Fruit fly (Drosophila melanogaster) whole organism, embryonic: ENCODE data around the gene cnc.

ENCODE experiments used
- Atf6 ChIP-seq: fragments of 200-800 bp; sonication (Bioruptor generic); IDR thresholded peaks from 2 replicates; pipeline ENCODE4 v1.3.6; 2022; ENCODE audit warnings: missing biosample characterization, missing genetic modification characterization
- BtbVII ChIP-seq: fragments of 200-800 bp; sonication (Bioruptor generic); optimal IDR thresholded peaks from 3 replicates; lab custom pipeline; 2017; ENCODE audit warnings: missing biosample characterization, mild to moderate bottlenecking, missing genetic modification characterization
- CG10366 ChIP-seq: fragments of 200-800 bp; sonication (Bioruptor generic); IDR thresholded peaks from 2 replicates; pipeline ENCODE4 v1.3.6; 2022; ENCODE audit warnings: missing biosample characterization, missing genetic modification characterization
- CG11456 ChIP-seq: fragments of 200-800 bp; sonication (Bioruptor generic); IDR thresholded peaks from 3 replicates; pipeline ENCODE4 v1.3.6; 2022; ENCODE audit warnings: missing biosample characterization, missing genetic modification characterization
- CG12769 ChIP-seq: fragments of 200-800 bp; sonication (Bioruptor generic); optimal IDR thresholded peaks from 2 replicates; lab custom pipeline; 2019; ENCODE audit warnings: missing biosample characterization, mild to moderate bottlenecking, missing genetic modification characterization, moderate library complexity
- CG1529 ChIP-seq: fragments of 200-800 bp; sonication (Bioruptor generic); optimal IDR thresholded peaks from 3 replicates; lab custom pipeline; 2018; ENCODE audit warnings: missing biosample characterization, missing genetic modification characterization
- CG31224 ChIP-seq: fragments of 200-800 bp; sonication (Bioruptor generic); IDR thresholded peaks from 2 replicates; pipeline ENCODE4 v1.3.6; 2022; ENCODE audit warnings: missing biosample characterization, missing genetic modification characterization
- CG3281 ChIP-seq: fragments of 200-800 bp; sonication (Bioruptor generic); optimal IDR thresholded peaks from 3 replicates; lab custom pipeline; 2017; ENCODE audit warnings: missing biosample characterization, mild to moderate bottlenecking, missing genetic modification characterization
- CG34376 ChIP-seq: fragments of 200-800 bp; sonication (Bioruptor generic); optimal IDR thresholded peaks from 2 replicates; lab custom pipeline; 2018; ENCODE audit warnings: missing biosample characterization, mild to moderate bottlenecking, missing genetic modification characterization
- CG34422 ChIP-seq: fragments of 200-800 bp; sonication (Bioruptor generic); IDR thresholded peaks from 3 replicates; pipeline ENCODE4 v1.3.6; 2022; ENCODE audit warnings: missing biosample characterization, missing genetic modification characterization
- CG7357 ChIP-seq: fragments of 200-800 bp; sonication (Bioruptor generic); IDR thresholded peaks from 3 replicates; pipeline ENCODE4 v1.3.6; 2022; ENCODE audit warnings: missing biosample characterization, missing genetic modification characterization
- CG7372 ChIP-seq: fragments of 200-800 bp; sonication (Bioruptor generic); IDR thresholded peaks from 2 replicates; pipeline ENCODE4 v1.3.6; 2022; ENCODE audit warnings: missing biosample characterization, missing genetic modification characterization
- CG8089 ChIP-seq: fragments of 200-800 bp; sonication (Bioruptor generic); optimal IDR thresholded peaks from 3 replicates; lab custom pipeline; 2016; ENCODE audit warnings: missing biosample characterization, missing genetic modification characterization
- CG8944 ChIP-seq: fragments of 200-800 bp; sonication (Bioruptor generic); optimal IDR thresholded peaks from 3 replicates; lab custom pipeline; 2016; ENCODE audit warnings: missing biosample characterization, missing genetic modification characterization
- CTCF ChIP-seq: fragments of 200-800 bp; sonication (Bioruptor generic); optimal IDR thresholded peaks from 2 replicates; lab custom pipeline; 2017; ENCODE audit warnings: missing biosample characterization, mild to moderate bottlenecking, missing genetic modification characterization, moderate library complexity
- Dbx ChIP-seq: fragments of 200-800 bp; sonication (Bioruptor generic); IDR thresholded peaks from 3 replicates; pipeline ENCODE4 v1.3.6; 2022; ENCODE audit warnings: missing biosample characterization, missing genetic modification characterization
- Drgx ChIP-seq: fragments of 200-800 bp; sonication (Bioruptor generic); IDR thresholded peaks from 2 replicates; pipeline ENCODE4 v1.3.6; 2022; ENCODE audit warnings: missing biosample characterization, missing genetic modification characterization
- E2f1 ChIP-seq: fragments of 200-800 bp; sonication (Bioruptor generic); IDR thresholded peaks from 2 replicates; pipeline ENCODE4 v1.3.6; 2022; ENCODE audit warnings: missing biosample characterization, missing genetic modification characterization
- Ets65A ChIP-seq: fragments of 200-800 bp; sonication (Bioruptor generic); peaks from one replicate; lab custom pipeline; 2016; ENCODE audit warnings: missing biosample characterization, missing genetic modification characterization
- Hmr ChIP-seq: fragments of 200-800 bp; sonication (Bioruptor generic); optimal IDR thresholded peaks from 3 replicates; lab custom pipeline; 2017; ENCODE audit warnings: mild to moderate bottlenecking, missing biosample characterization, missing genetic modification reagents, missing genetic modification characterization
- Rfx ChIP-seq: fragments of 200-800 bp; sonication (Bioruptor generic); IDR thresholded peaks from 2 replicates; pipeline ENCODE4 v1.3.6; 2022; ENCODE audit warnings: missing biosample characterization, missing genetic modification characterization
- Trl ChIP-seq, 3 experiments: fragments of >200 bp in 2 of 3; fragments of 200-800 bp in 1 of 3; sonication (Bioruptor generic) in 1 of 3; optimal IDR thresholded peaks; 2 replicates in 1 of 3; 3 replicates in 2 of 3; lab custom pipeline; 2016 to 2017; ENCODE audit warnings: missing biosample characterization in 1 of 3, missing genetic modification characterization in 1 of 3
- ara ChIP-seq: fragments of 200-800 bp; sonication (Bioruptor generic); IDR thresholded peaks from 2 replicates; pipeline ENCODE4 v1.3.6; 2022; ENCODE audit warnings: missing biosample characterization, missing genetic modification characterization
- bbx ChIP-seq: fragments of 200-800 bp; sonication (Bioruptor generic); IDR thresholded peaks from 2 replicates; pipeline ENCODE4 v1.3.6; 2022; ENCODE audit warnings: missing biosample characterization, missing genetic modification characterization; ENCODE audit not compliant: partially characterized antibody
- bcd ChIP-seq: fragments of 200-800 bp; sonication (Bioruptor generic); optimal IDR thresholded peaks from 2 replicates; lab custom pipeline; 2017; ENCODE audit warnings: missing biosample characterization, mild to moderate bottlenecking, missing genetic modification characterization
- dmrt99B ChIP-seq: fragments of 200-800 bp; sonication (Bioruptor generic); optimal IDR thresholded peaks from 2 replicates; lab custom pipeline; 2018; ENCODE audit warnings: missing biosample characterization, mild to moderate bottlenecking, missing genetic modification characterization, moderate library complexity
- dpn ChIP-seq, 2 experiments: fragments of 200-800 bp; sonication (Bioruptor generic); optimal IDR thresholded peaks; 3 replicates each; lab custom pipeline; 2016; ENCODE audit warnings: missing biosample characterization in 2 of 2, missing genetic modification characterization in 2 of 2
- dysf ChIP-seq: fragments of 200-800 bp; sonication (Bioruptor generic); IDR thresholded peaks from 3 replicates; pipeline ENCODE4 v1.3.6; 2022; ENCODE audit warnings: missing biosample characterization, missing genetic modification characterization
- gem ChIP-seq: fragments of 200-800 bp; sonication (Bioruptor generic); optimal IDR thresholded peaks from 2 replicates; lab custom pipeline; 2019; ENCODE audit warnings: missing biosample characterization, mild to moderate bottlenecking, missing genetic modification characterization, moderate library complexity
- kay ChIP-seq: fragments of 200-800 bp; sonication (Bioruptor generic); optimal IDR thresholded peaks from 2 replicates; lab custom pipeline; 2016; ENCODE audit warnings: missing biosample characterization, missing genetic modification characterization
- lab ChIP-seq: fragments of 200-800 bp; sonication (Bioruptor generic); optimal IDR thresholded peaks from 3 replicates; lab custom pipeline; 2017; ENCODE audit warnings: missing biosample characterization, missing genetic modification characterization, mild to moderate bottlenecking, moderate library complexity, missing genetic modification reagents
- lmd ChIP-seq: fragments of 200-800 bp; sonication (Bioruptor generic); IDR thresholded peaks from 2 replicates; pipeline ENCODE4 v1.3.6; 2022; ENCODE audit warnings: missing biosample characterization, missing genetic modification characterization
- pzg ChIP-seq: fragments of 200-800 bp; sonication (Bioruptor generic); optimal IDR thresholded peaks from 3 replicates; lab custom pipeline; 2018; ENCODE audit warnings: missing biosample characterization, mild to moderate bottlenecking, missing genetic modification characterization, moderate library complexity
- row ChIP-seq: fragments of 200-800 bp; sonication (Bioruptor generic); IDR thresholded peaks from 3 replicates; pipeline ENCODE4 v1.3.6; 2022; ENCODE audit warnings: missing biosample characterization, missing genetic modification characterization
- scrt ChIP-seq: fragments of 200-800 bp; sonication (Bioruptor generic); optimal IDR thresholded peaks from 2 replicates; lab custom pipeline; 2018; ENCODE audit warnings: missing biosample characterization, mild to moderate bottlenecking, missing genetic modification characterization, moderate library complexity
- sd ChIP-seq: fragments of 200-800 bp; sonication (Bioruptor generic); optimal IDR thresholded peaks from 3 replicates; lab custom pipeline; 2018; ENCODE audit warnings: missing biosample characterization, mild to moderate bottlenecking, missing genetic modification characterization, moderate library complexity
- sens-2 ChIP-seq: fragments of 200-800 bp; sonication (Bioruptor generic); IDR thresholded peaks from 2 replicates; pipeline ENCODE4 v1.3.6; 2022; ENCODE audit warnings: missing biosample characterization, missing genetic modification characterization
- seq ChIP-seq: fragments of 200-800 bp; sonication (Bioruptor generic); IDR thresholded peaks from 2 replicates; pipeline ENCODE4 v1.3.6; 2022; ENCODE audit warnings: missing biosample characterization, missing genetic modification characterization
- shn ChIP-seq: fragments of 200-800 bp; sonication (Bioruptor generic); optimal IDR thresholded peaks from 3 replicates; lab custom pipeline; 2016; ENCODE audit warnings: missing biosample characterization, missing genetic modification characterization
- sisA ChIP-seq: fragments of 200-800 bp; sonication (Bioruptor generic); IDR thresholded peaks from 2 replicates; pipeline ENCODE4 v1.3.6; 2022; ENCODE audit warnings: missing biosample characterization, missing genetic modification characterization
- sna ChIP-seq: fragments of 200-800 bp; sonication (Bioruptor generic); IDR thresholded peaks from 2 replicates; pipeline ENCODE4 v1.3.6; 2022; ENCODE audit warnings: missing biosample characterization, missing genetic modification characterization; ENCODE audit not compliant: partially characterized antibody
- sug ChIP-seq: fragments of 200-800 bp; optimal IDR thresholded peaks from 2 replicates; lab custom pipeline; 2019; ENCODE audit warnings: missing biosample characterization, mild to moderate bottlenecking, missing genetic modification characterization, moderate library complexity
- tx ChIP-seq: fragments of 200-800 bp; sonication (Bioruptor generic); optimal IDR thresholded peaks from 2 replicates; lab custom pipeline; 2016; ENCODE audit warnings: missing biosample characterization, missing genetic modification characterization
- vvl ChIP-seq: fragments of 200-800 bp; sonication (Bioruptor generic); IDR thresholded peaks from 2 replicates; pipeline ENCODE4 v1.3.6; 2022; ENCODE audit warnings: missing biosample characterization, missing genetic modification characterization
- zf30C ChIP-seq: fragments of 200-800 bp; sonication (Bioruptor generic); optimal IDR thresholded peaks from 3 replicates; lab custom pipeline; 2018; ENCODE audit warnings: missing biosample characterization, mild to moderate bottlenecking, missing genetic modification characterization

Gene cnc

DNA sequence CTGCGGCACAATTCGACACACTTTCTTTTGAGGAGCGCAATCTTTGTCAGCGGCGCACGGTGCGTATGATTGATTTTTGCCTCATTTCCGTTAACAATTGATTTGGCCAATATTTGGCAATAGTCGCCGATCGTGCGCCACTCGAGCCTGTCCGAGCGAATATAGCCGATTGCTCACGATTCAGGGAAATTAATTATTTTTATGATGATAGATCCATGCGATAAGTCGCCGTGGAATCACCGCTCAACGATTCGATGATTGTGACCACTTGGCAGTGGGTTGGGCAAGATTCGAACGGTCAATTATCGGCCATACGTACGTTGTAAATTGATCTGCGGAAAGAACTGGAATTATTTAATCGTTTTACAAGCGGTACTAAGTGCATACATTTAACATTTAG, 54.6 kb downstream of the cnc start (continued):
- TF ChIP-seq Trl (optimal IDR thresholded peaks at IDR 0.05; lab: Kevin White, UChicago) (no peak), Trl (GFP tag; optimal IDR thresholded peaks at IDR 0.05; lab: Kevin White, UChicago) (no peak), sd (tag; lab: Kevin White, UChicago) (peak; percentile 28), shn (GFP tag; lab: Kevin White, UChicago) (no peak), CG34376 (GFP tag; lab: Kevin White, UChicago) (peak; percentile 19), zf30C (GFP tag; lab: Kevin White, UChicago) (no peak)

DNA sequence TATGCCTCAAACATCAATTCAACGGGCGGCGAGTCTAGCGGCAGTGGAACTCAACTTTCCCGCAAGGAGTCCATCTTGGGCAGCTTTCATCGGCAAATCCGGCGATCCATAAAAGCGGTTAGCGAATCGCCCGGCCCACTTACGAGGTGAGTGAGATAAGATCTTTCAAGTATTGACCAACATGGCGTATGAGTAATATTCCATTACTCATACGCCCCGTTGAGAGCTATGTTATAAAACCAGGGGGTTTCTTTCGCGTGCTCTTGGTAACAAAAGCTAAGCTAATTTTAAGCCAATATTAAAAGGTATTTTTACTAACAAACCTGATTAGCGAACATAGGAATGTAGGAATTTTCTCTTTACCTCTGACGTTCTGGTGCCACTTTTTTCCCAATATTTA, 56.2 kb downstream of the cnc start:
- TF ChIP-seq CG7372 (GFP tag; lab: Robert Waterston, UW) (peak; percentile 90), Atf6 (GFP tag; lab: Robert Waterston, UW) (no peak)

DNA sequence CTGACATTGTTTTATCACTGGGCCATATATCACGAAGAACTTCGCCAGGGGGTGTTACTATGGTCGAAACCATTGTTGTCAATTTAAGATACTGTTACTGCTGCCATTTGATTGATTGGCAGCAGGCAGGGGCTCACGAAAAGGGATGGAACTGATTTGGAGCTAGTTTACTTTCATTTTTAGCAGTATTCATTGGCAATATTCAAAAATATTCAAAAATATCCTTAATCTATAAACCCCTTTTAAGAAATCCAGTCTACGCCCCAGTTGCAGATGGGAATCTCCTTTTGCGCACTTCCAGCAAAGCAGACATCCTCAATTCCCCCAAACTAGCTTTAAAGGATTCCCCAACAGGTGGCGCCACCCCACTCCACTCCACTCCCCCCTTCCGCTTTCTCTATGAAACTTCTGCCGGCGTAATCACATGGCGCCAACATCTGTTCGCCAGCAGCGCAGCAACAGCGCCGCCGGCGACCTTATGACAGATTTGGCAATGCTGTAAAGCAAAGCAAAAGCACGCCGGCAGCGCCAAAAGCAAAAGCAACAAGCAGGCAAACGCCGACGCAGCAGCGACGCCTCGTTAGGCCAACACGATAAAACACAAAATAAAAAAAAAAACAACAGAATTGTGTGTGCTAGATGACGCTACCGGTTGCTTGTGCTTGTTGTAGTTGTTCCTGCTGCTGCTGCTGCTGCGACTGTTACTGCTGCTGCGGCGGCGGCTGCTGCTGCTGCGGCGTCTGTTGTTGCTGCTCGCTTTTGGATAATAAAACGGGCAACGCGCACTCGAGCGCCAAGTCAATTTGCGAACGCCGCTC, 58.8 kb downstream of the cnc start, which contains the start of gene Irk1:
Gene Irk1 (plus strand): TSS at position 811 of the 818 bp plus-strand sequence.
- peak; percentile 8 for TF ChIP-seq gem (tag; lab: Kevin White, UChicago)
- TF ChIP-seq seq (GFP tag; lab: Robert Waterston, UW) = no peak
- TF ChIP-seq lab = peak; percentile 54
- TF ChIP-seq bcd = peak; percentile 9
- TF ChIP-seq kay (GFP tag; lab: Kevin White, UChicago) = no peak
- TF ChIP-seq sens-2 (GFP tag; lab: Robert Waterston, UW) = no peak
- TF ChIP-seq CG8944 (GFP tag; lab: Kevin White, UChicago) = no peak
- TF ChIP-seq CG10366 = peak; percentile 29; the same call in 1 of the 2 replicates
- peak; percentile 46; the same call in 1 of the 3 replicates for TF ChIP-seq dysf
- TF ChIP-seq CG11456 (GFP tag; lab: Robert Waterston, UW) = 0 out of 3 replicates have a peak, but pooled peaks have one; percentile 28
- no peak for TF ChIP-seq sug (tag; lab: Kevin White, UChicago)
- TF ChIP-seq bbx (GFP tag; lab: Robert Waterston, UW) = no peak
- peak; percentile 23; the same call in 1 of the 2 replicates for TF ChIP-seq Drgx (GFP tag; lab: Robert Waterston, UW)
- peak; percentile 7 for TF ChIP-seq Hmr (GFP tag; lab: Kevin White, UChicago)
- TF ChIP-seq CG34422 (GFP tag; lab: Robert Waterston, UW) = peak; percentile 23; the same call in 1 of the 3 replicates
- peak; percentile 12; the same call in 1 of the 2 replicates for TF ChIP-seq sisA (GFP tag; lab: Robert Waterston, UW)
- TF ChIP-seq CG7357 (GFP tag; lab: Robert Waterston, UW) = 0 out of 3 replicates have a peak, but pooled peaks have one; percentile 23
- TF ChIP-seq CTCF (GFP tag; lab: Kevin White, UChicago) = peak; percentile 83
- peak; percentile 2 for TF ChIP-seq dmrt99B (tag; lab: Kevin White, UChicago)
- no peak for TF ChIP-seq pzg
- no peak for TF ChIP-seq BtbVII (GFP tag; lab: Kevin White, UChicago)
- TF ChIP-seq ara (GFP tag; lab: Robert Waterston, UW) = peak; percentile 17; the same call in 1 of the 2 replicates
- TF ChIP-seq row = 0 out of 3 replicates have a peak, but pooled peaks have one; percentile 31
- peak; percentile 44 for TF ChIP-seq lmd
- TF ChIP-seq vvl (GFP tag; lab: Robert Waterston, UW) = peak; percentile 32; the same call in 1 of the 2 replicates
- no peak for TF ChIP-seq tx
- TF ChIP-seq Ets65A (GFP tag; lab: Kevin White, UChicago) = peak; percentile 72
- TF ChIP-seq CG31224 (GFP tag; lab: Robert Waterston, UW) = 0 out of 2 replicates have a peak, but pooled peaks have one; percentile 20
- TF ChIP-seq E2f1 (GFP tag; lab: Robert Waterston, UW) = 0 out of 2 replicates have a peak, but pooled peaks have one; percentile 44
- TF ChIP-seq sna (GFP tag; lab: Robert Waterston, UW) = peak; percentile 57; the same call in 1 of the 2 replicates
- no peak for TF ChIP-seq CG1529
- peak; percentile 51 for TF ChIP-seq scrt (GFP tag; lab: Kevin White, UChicago)
- TF ChIP-seq CG8089 (GFP tag; lab: Kevin White, UChicago) = no peak
- peak; percentile 6 for TF ChIP-seq CG3281 (GFP tag; lab: Kevin White, UChicago)
- TF ChIP-seq Dbx = 0 out of 3 replicates have a peak, but pooled peaks have one; percentile 24
- TF ChIP-seq Rfx (GFP tag; lab: Robert Waterston, UW) = peak; percentile 49
- peak; percentile 9 for TF ChIP-seq CG12769
- peak in 1 of 2 experiments; percentile 9 for TF ChIP-seq dpn (GFP tag; optimal IDR thresholded peaks at IDR 0.05; lab: Kevin White, UChicago)
